Worm (Caenorhabditis elegans) whole organism, L2 larva: ENCODE data around the gene cpn-2.

ENCODE experiments used
- C34F6.9 ChIP-seq: fragments of 150-350 bp; optimal IDR thresholded peaks from 2 replicates; lab custom pipeline; 2014; ENCODE audit warnings: missing biosample characterization, missing genetic modification characterization
- F13H6.1 ChIP-seq: sonication (generic microtip); optimal IDR thresholded peaks from 2 replicates; lab custom pipeline; 2016; ENCODE audit warnings: missing genetic modification characterization, missing compliant biosample characterization
- R02D3.7 ChIP-seq: fragments of 150-350 bp; optimal IDR thresholded peaks from 2 replicates; lab custom pipeline; 2014; ENCODE audit warnings: missing biosample characterization, missing genetic modification characterization
- Y55F3AM.14 ChIP-seq: fragments of 200-800 bp; sonication (Bioruptor generic); optimal IDR thresholded peaks from 2 replicates; lab custom pipeline; 2018; ENCODE audit warnings: mild to moderate bottlenecking, missing genetic modification characterization, missing compliant biosample characterization
- ZK546.5 ChIP-seq: sonication (generic microtip); optimal IDR thresholded peaks from 2 replicates; lab custom pipeline; 2017; ENCODE audit warnings: missing biosample characterization, missing genetic modification characterization
- alr-1 ChIP-seq: fragments of 150-350 bp; optimal IDR thresholded peaks from 2 replicates; lab custom pipeline; 2014; ENCODE audit warnings: missing biosample characterization, missing genetic modification characterization
- aly-2 ChIP-seq: fragments of 150-350 bp; optimal IDR thresholded peaks from 2 replicates; lab custom pipeline; 2014; ENCODE audit warnings: missing biosample characterization, missing genetic modification characterization
- ama-1 ChIP-seq: fragments of 150-350 bp; optimal IDR thresholded peaks from 2 replicates; lab custom pipeline; 2018; ENCODE audit warnings: inconsistent platforms
- blmp-1 ChIP-seq: sonication (generic microtip); optimal IDR thresholded peaks from 2 replicates; lab custom pipeline; 2017; ENCODE audit warnings: missing genetic modification characterization, mild to moderate bottlenecking, missing compliant biosample characterization, antibody characterized with exemption, moderate library complexity; ENCODE audit not compliant: insufficient read depth
- ceh-16 ChIP-seq: fragments of 150-350 bp; optimal IDR thresholded peaks from 2 replicates; lab custom pipeline; 2014; ENCODE audit warnings: missing biosample characterization, missing genetic modification characterization
- crh-2 ChIP-seq: sonication (generic microtip); optimal IDR thresholded peaks from 2 replicates; lab custom pipeline; 2017; ENCODE audit warnings: missing biosample characterization, missing genetic modification characterization
- dmd-4 ChIP-seq: sonication (generic microtip); optimal IDR thresholded peaks from 2 replicates; lab custom pipeline; 2017; ENCODE audit warnings: missing biosample characterization, missing genetic modification characterization
- egl-27 ChIP-seq: sonication (generic microtip); optimal IDR thresholded peaks from 3 replicates; lab custom pipeline; 2017; ENCODE audit warnings: missing biosample characterization, missing genetic modification reagents, missing genetic modification characterization
- elt-1 ChIP-seq: fragments of 150-350 bp; optimal IDR thresholded peaks from 2 replicates; lab custom pipeline; 2014; ENCODE audit warnings: missing biosample characterization, missing genetic modification characterization
- fos-1 ChIP-seq: fragments of 150-350 bp; optimal IDR thresholded peaks from 2 replicates; lab custom pipeline; 2014; ENCODE audit warnings: missing biosample characterization, missing genetic modification characterization
- lin-11 ChIP-seq: fragments of 150-350 bp; sonication (generic microtip); optimal IDR thresholded peaks from 2 replicates; lab custom pipeline; 2014; ENCODE audit warnings: missing biosample characterization, missing genetic modification characterization, inconsistent platforms, mixed read lengths
- lin-39 ChIP-seq: fragments of 150-350 bp; optimal IDR thresholded peaks from 2 replicates; lab custom pipeline; 2014; ENCODE audit warnings: missing biosample characterization, missing genetic modification reagents, missing genetic modification characterization
- lsy-2 ChIP-seq, 2 experiments: fragments of 150-350 bp in 1 of 2; sonication (generic microtip) in 1 of 2; optimal IDR thresholded peaks; 2 replicates each; lab custom pipeline; 2014 to 2017; ENCODE audit warnings: missing biosample characterization in 2 of 2, missing genetic modification characterization in 2 of 2
- mab-5 ChIP-seq: fragments of 150-350 bp; optimal IDR thresholded peaks from 2 replicates; lab custom pipeline; 2014; ENCODE audit warnings: missing biosample characterization, missing genetic modification characterization
- mbf-1 ChIP-seq: sonication (generic microtip); optimal IDR thresholded peaks from 2 replicates; lab custom pipeline; 2017; ENCODE audit warnings: missing biosample characterization, missing genetic modification characterization
- nhr-10 ChIP-seq: sonication (generic microtip); optimal IDR thresholded peaks from 2 replicates; lab custom pipeline; 2017; ENCODE audit warnings: missing biosample characterization, missing genetic modification characterization
- nhr-11 ChIP-seq: fragments of 150-350 bp; optimal IDR thresholded peaks from 2 replicates; lab custom pipeline; 2014; ENCODE audit warnings: missing biosample characterization, missing genetic modification characterization
- nhr-12 ChIP-seq: fragments of 150-350 bp; optimal IDR thresholded peaks from 2 replicates; lab custom pipeline; 2014; ENCODE audit warnings: missing biosample characterization, missing genetic modification characterization
- nhr-129 ChIP-seq: fragments of 150-350 bp; optimal IDR thresholded peaks from 2 replicates; lab custom pipeline; 2014; ENCODE audit warnings: missing biosample characterization, missing genetic modification characterization
- nhr-21 ChIP-seq: fragments of 150-350 bp; optimal IDR thresholded peaks from 2 replicates; lab custom pipeline; 2014; ENCODE audit warnings: missing biosample characterization, missing genetic modification characterization
- nhr-23 ChIP-seq: fragments of 150-350 bp; optimal IDR thresholded peaks from 2 replicates; lab custom pipeline; 2014; ENCODE audit warnings: missing biosample characterization, missing genetic modification reagents, missing genetic modification characterization
- nhr-25 ChIP-seq: fragments of 150-350 bp; sonication (generic microtip); optimal IDR thresholded peaks from 3 replicates; lab custom pipeline; 2014; ENCODE audit warnings: missing biosample characterization, missing genetic modification characterization
- nhr-6 ChIP-seq: fragments of 150-350 bp; optimal IDR thresholded peaks from 2 replicates; lab custom pipeline; 2014; ENCODE audit warnings: missing biosample characterization, missing genetic modification characterization
- sem-4 ChIP-seq: fragments of 150-350 bp; optimal IDR thresholded peaks from 2 replicates; lab custom pipeline; 2014; ENCODE audit warnings: missing biosample characterization, missing genetic modification reagents, missing genetic modification characterization
- skn-1 ChIP-seq: sonication (generic microtip); optimal IDR thresholded peaks from 2 replicates; lab custom pipeline; 2017; ENCODE audit warnings: missing biosample characterization, missing genetic modification characterization
- sma-3 ChIP-seq: sonication (generic microtip); optimal IDR thresholded peaks from 2 replicates; lab custom pipeline; 2016; ENCODE audit warnings: missing genetic modification reagents, missing genetic modification characterization, missing compliant biosample characterization
- snpc-4 ChIP-seq: fragments of 150-350 bp; optimal IDR thresholded peaks from 2 replicates; lab custom pipeline; 2014; ENCODE audit warnings: missing biosample characterization, missing genetic modification characterization
- unc-55 ChIP-seq: fragments of 150-350 bp; sonication (generic microtip); optimal IDR thresholded peaks from 3 replicates; lab custom pipeline; 2014; ENCODE audit warnings: missing biosample characterization, missing genetic modification reagents, missing genetic modification characterization
- unc-62 ChIP-seq: fragments of 150-350 bp; optimal IDR thresholded peaks from 2 replicates; lab custom pipeline; 2014; ENCODE audit warnings: missing biosample characterization, missing genetic modification reagents, missing genetic modification characterization
- ztf-1 ChIP-seq: fragments of 200-800 bp; sonication (Bioruptor generic); conservative IDR thresholded peaks from 2 replicates; pipeline ENCODE4 v1.3.6; 2022; ENCODE audit warnings: missing genetic modification characterization, missing compliant biosample characterization
- ztf-4 ChIP-seq: fragments of 150-350 bp; optimal IDR thresholded peaks from 2 replicates; lab custom pipeline; 2014; ENCODE audit warnings: missing biosample characterization, missing genetic modification characterization

Gene cpn-2

DNA sequence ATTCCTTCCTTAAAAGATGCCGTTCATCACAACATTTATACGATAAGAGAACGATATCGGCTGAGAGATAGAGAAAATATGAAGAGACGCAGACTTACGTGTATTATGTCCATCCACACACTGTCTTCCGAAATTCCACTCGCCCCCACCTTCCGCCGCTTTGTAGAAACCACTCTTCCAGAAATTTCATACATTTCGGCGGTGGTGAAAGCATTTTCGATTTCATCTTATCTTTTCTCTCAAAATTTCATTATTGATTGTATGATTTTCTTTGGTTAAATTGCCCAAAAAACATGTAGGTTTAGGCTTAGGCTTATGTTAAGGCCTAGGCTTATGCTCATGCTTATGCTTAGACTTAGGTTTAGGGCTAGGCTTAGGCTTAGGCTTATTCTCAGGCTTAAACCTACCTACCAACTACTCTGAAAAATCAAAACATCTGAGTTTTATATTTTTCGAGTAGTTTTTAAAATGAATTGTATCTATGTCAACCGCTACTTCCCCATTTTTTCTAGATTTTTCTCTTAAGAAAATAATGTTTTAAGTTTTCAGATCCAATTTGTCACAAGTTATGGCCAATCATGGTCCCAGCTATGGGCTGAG, at the start of gene cpn-2:
cpn-2 (plus strand) TSS at position 550 of the 600 bp plus-strand sequence.
- TF ChIP-seq nhr-25: no peak
- TF ChIP-seq lin-39: no peak
- TF ChIP-seq ZK546.5: no peak
- TF ChIP-seq egl-27: no peak
- TF ChIP-seq F13H6.1: no peak
- TF ChIP-seq alr-1 (tag; lab: Kevin White, UChicago): no peak
- TF ChIP-seq fos-1 (tag; lab: Kevin White, UChicago): no peak
- no peak for TF ChIP-seq lin-11 (tag; lab: Kevin White, UChicago)

DNA sequence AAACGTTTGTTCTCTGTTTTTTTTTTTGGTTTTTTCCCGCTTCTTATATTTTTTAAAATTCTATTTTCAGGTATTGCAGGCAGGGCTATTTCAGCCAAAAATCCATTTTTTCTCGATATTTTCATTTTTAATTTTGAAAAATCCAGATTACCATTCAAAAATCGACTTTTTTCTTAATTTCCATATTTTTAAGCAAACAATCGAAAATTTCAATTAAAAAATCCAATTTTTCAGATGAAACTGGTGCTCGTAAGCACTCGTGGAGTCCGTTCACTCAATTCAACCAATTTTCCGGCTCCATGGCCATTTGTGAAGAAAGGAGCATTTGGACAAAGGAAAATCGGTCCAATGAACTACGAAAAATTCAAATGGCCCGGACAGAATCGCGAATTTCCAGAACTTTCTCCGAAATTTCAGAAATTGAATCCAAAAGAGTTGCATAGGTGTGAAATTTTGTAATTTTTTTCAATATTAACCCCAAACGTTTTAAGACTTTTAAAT, 48.8 kb upstream of the cpn-2 start, which contains the start of gene mrpl-41:
mrpl-41 (plus strand) TSS at position 235 of the 501 bp plus-strand sequence.
- TF ChIP-seq snpc-4 (tag; lab: Kevin White, UChicago): no peak
- TF ChIP-seq Y55F3AM.14 (GFP tag; lab: Kevin White, UChicago): peak; percentile 12

DNA sequence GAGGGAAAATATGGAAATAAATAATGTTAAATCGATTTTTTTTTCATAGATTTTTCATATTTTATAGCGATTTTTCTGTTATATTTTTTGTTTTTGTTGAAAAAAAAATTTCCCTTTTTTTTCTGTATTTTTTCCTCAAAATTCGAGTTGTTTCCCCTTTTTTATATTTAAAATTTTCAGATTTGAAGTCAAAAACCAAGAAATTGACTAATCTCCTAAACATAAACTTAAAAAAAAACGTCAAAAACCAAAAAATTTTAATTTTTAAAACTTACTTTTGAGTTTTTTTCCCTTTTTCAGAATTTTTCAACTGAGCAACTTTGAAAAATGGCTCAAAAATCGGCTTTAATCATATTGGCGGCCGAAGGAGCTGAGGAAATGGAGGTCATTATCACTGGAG, 47.3 kb upstream of the cpn-2 start, which contains the start of gene djr-1.1:
djr-1.1 (plus strand) TSS at position 301 of the 400 bp plus-strand sequence.
- TF ChIP-seq crh-2: no peak
- no peak for TF ChIP-seq nhr-21
- TF ChIP-seq egl-27: no peak
- no peak for TF ChIP-seq C34F6.9 (tag; lab: Kevin White, UChicago)
- TF ChIP-seq snpc-4 (tag; lab: Kevin White, UChicago): no peak
- no peak for TF ChIP-seq mab-5 (tag; lab: Kevin White, UChicago)
- no peak for TF ChIP-seq blmp-1 (tag; lab: Kevin White, UChicago)
- TF ChIP-seq unc-55 (GFP tag; lab: Kevin White, UChicago): no peak
- no peak for TF ChIP-seq lin-11 (tag; lab: Kevin White, UChicago)
- TF ChIP-seq alr-1 (tag; lab: Kevin White, UChicago): no peak
- TF ChIP-seq unc-62 (GFP tag; lab: Kevin White, UChicago): no peak
- TF ChIP-seq nhr-23 (tag; lab: Kevin White, UChicago): no peak
- TF ChIP-seq ama-1 (lab: Kevin White, UChicago): no peak
- no peak for TF ChIP-seq ztf-1 (GFP tag; lab: Robert Waterston, UW)
- TF ChIP-seq nhr-10 (tag; lab: Kevin White, UChicago): no peak

DNA sequence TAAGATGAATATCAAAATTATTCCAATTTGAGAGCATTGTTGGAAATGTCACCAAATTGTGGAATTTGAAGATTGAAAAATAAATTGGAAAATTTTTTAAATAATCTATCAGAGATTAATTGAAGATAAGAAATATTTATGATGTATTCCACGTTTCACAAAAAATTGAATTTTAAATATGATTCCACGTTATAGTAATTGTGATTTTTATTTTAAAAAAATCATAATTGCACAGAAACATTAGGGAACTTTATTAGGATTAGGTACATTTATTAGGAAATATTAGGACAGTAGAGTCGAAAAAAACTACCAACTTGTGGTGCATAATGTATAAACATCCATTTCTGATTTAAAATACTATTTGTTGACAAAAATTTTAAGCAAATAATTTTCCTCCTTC, 43.0 kb upstream of the cpn-2 start, which contains the start of gene B0432.11:
B0432.11 (minus strand) TSS at position 101 of the 400 bp plus-strand sequence.
- TF ChIP-seq blmp-1 (tag; lab: Kevin White, UChicago): no peak

DNA sequence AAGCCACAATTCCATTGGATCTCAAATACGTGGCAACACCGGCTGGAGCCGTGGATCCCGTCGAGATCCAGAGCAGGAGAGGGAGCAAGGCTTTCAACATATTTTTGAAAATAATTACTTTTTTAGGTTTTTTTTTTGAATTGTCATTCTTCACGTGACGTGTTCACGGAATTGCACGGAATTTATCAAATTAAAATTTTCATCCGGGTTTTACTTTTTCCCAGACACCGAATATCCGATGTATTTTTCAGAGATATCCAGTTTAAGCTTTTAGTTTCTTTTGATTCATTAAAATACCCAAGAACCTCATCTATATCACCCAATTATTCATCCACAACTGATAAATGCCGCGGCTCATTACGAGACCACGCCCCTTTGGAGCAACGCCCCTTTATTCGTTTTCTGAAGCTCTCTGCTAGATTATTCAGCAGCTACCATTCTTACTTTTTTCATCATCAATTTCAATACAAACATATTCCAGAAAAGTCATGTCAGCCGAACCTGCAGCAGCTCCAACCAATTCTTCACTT, 40.6 kb upstream of the cpn-2 start, which contains the start of the genes clec-117 and B0432.1:
clec-117 (minus strand) TSS at position 101 of the 530 bp plus-strand sequence.
B0432.1 (plus strand) TSS at position 480 of the 530 bp plus-strand sequence.
- TF ChIP-seq dmd-4 (tag; lab: Kevin White, UChicago) (no peak), sem-4 (no peak), alr-1 (tag; lab: Kevin White, UChicago) (no peak), ztf-4 (no peak), lsy-2 (tag; optimal IDR thresholded peaks at IDR 0.05; lab: Kevin White, UChicago) (no peak), ztf-1 (GFP tag; lab: Robert Waterston, UW) (no peak), nhr-11 (no peak), F13H6.1 (no peak), nhr-12 (no peak)

DNA sequence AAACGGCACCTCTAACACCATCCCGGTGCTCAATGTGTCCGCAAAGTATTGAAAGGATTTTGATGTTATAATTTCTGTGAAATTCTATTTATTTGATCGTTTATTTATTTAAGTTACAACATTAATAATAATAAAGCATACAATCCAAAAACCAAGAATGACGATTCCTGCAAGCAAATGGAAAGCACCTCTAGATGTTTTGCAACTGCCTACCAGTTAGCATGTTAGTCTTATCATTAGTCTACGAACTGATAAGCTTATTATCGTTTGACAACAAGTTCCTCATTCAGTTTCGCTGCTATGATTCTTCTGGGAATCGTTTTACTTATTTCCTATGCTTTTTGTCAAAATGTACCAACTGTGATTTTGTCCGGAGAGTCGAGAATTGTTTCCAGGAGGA, 37.9 kb upstream of the cpn-2 start, which contains the start of gene K01A2.6:
K01A2.6 (plus strand) TSS at position 301 of the 400 bp plus-strand sequence.
- TF ChIP-seq sma-3: no peak
- no peak for TF ChIP-seq ceh-16 (tag; lab: Kevin White, UChicago)
- no peak for TF ChIP-seq nhr-129 (tag; lab: Kevin White, UChicago)
- TF ChIP-seq sem-4: no peak
- TF ChIP-seq mbf-1: no peak
- no peak for TF ChIP-seq aly-2 (tag; lab: Kevin White, UChicago)
- TF ChIP-seq nhr-23 (tag; lab: Kevin White, UChicago): no peak
- TF ChIP-seq egl-27: no peak
- TF ChIP-seq lin-39: no peak
- no peak for TF ChIP-seq ama-1 (lab: Kevin White, UChicago)
- no peak for TF ChIP-seq unc-62 (GFP tag; lab: Kevin White, UChicago)
- TF ChIP-seq lsy-2 (tag; optimal IDR thresholded peaks at IDR 0.05; lab: Kevin White, UChicago): no peak
- no peak for TF ChIP-seq ztf-4
- TF ChIP-seq skn-1 (tag; lab: Kevin White, UChicago): no peak
- no peak for TF ChIP-seq nhr-21
- TF ChIP-seq mab-5 (tag; lab: Kevin White, UChicago): no peak
- no peak for TF ChIP-seq elt-1 (tag; lab: Kevin White, UChicago)
- no peak for TF ChIP-seq unc-55 (GFP tag; lab: Kevin White, UChicago)
- TF ChIP-seq nhr-6: no peak
- TF ChIP-seq R02D3.7 (tag; lab: Kevin White, UChicago): no peak
- TF ChIP-seq, all 48 proteins: peak for 0
